Fruit fly (Drosophila melanogaster) whole organism, embryonic: ENCODE measurements around the gene CG15046.

ENCODE experiments used
- Bgb ChIP-seq: fragments of 200-800 bp; sonication (Bioruptor generic); IDR thresholded peaks from 2 replicates; pipeline ENCODE4 v1.3.6; 2022; ENCODE audit warnings: missing biosample characterization, missing genetic modification characterization; ENCODE audit not compliant: partially characterized antibody
- C15 ChIP-seq: fragments of 200-800 bp; sonication (Bioruptor generic); IDR thresholded peaks from 3 replicates; pipeline ENCODE4 v1.3.6; 2022; ENCODE audit warnings: missing biosample characterization, missing genetic modification characterization
- CG10267 ChIP-seq: fragments of 200-800 bp; sonication (Bioruptor generic); optimal IDR thresholded peaks from 2 replicates; lab custom pipeline; 2018; ENCODE audit warnings: missing biosample characterization, mild to moderate bottlenecking, missing genetic modification characterization, moderate library complexity
- CG10654 ChIP-seq: fragments of 200-800 bp; sonication (Bioruptor generic); optimal IDR thresholded peaks from 2 replicates; lab custom pipeline; 2016; ENCODE audit warnings: missing biosample characterization, missing genetic modification characterization
- CG11696 ChIP-seq: fragments of 200-800 bp; sonication (Bioruptor generic); IDR thresholded peaks from 2 replicates; pipeline ENCODE4 v1.3.6; 2022; ENCODE audit warnings: missing biosample characterization, missing genetic modification characterization
- CG15479 ChIP-seq: fragments of 200-800 bp; sonication (Bioruptor generic); optimal IDR thresholded peaks from 3 replicates; lab custom pipeline; 2019; ENCODE audit warnings: missing biosample characterization, mild to moderate bottlenecking, missing genetic modification characterization, moderate library complexity
- CG15514 ChIP-seq: fragments of 200-800 bp; sonication (Bioruptor generic); optimal IDR thresholded peaks from 3 replicates; lab custom pipeline; 2017; ENCODE audit warnings: missing biosample characterization, missing genetic modification characterization, mild to moderate bottlenecking, moderate library complexity, missing genetic modification reagents
- CG17328 ChIP-seq: fragments of 200-800 bp; sonication (Bioruptor generic); IDR thresholded peaks from 2 replicates; pipeline ENCODE4 v1.3.6; 2022; ENCODE audit warnings: missing biosample characterization, missing genetic modification characterization
- CG18262 ChIP-seq: fragments of 200-800 bp; optimal IDR thresholded peaks from 3 replicates; lab custom pipeline; 2019; ENCODE audit warnings: missing biosample characterization, mild to moderate bottlenecking, missing genetic modification characterization, moderate library complexity
- CG30020 ChIP-seq: fragments of 200-800 bp; optimal IDR thresholded peaks from 2 replicates; lab custom pipeline; 2019; ENCODE audit warnings: missing biosample characterization, mild to moderate bottlenecking, missing genetic modification characterization, moderate library complexity
- CG3407 ChIP-seq: fragments of 200-800 bp; sonication (Bioruptor generic); optimal IDR thresholded peaks from 2 replicates; lab custom pipeline; 2018; ENCODE audit warnings: missing biosample characterization, mild to moderate bottlenecking, missing genetic modification characterization
- CG34224 ChIP-seq: fragments of 200-800 bp; sonication (Bioruptor generic); IDR thresholded peaks from 3 replicates; pipeline ENCODE4 v1.3.6; 2022; ENCODE audit warnings: missing biosample characterization, missing genetic modification characterization; ENCODE audit not compliant: partially characterized antibody
- CG4617 ChIP-seq: fragments of 200-800 bp; sonication (Bioruptor generic); optimal IDR thresholded peaks from 3 replicates; lab custom pipeline; 2016; ENCODE audit warnings: missing biosample characterization, missing genetic modification characterization, borderline replicate concordance
- CG6791 ChIP-seq: fragments of 200-800 bp; sonication (Bioruptor generic); IDR thresholded peaks from 3 replicates; pipeline ENCODE4 v1.3.6; 2022; ENCODE audit warnings: missing biosample characterization, missing genetic modification characterization; ENCODE audit not compliant: partially characterized antibody
- CG7839 ChIP-seq: fragments of 200-800 bp; sonication (Bioruptor generic); optimal IDR thresholded peaks from 3 replicates; lab custom pipeline; 2018; ENCODE audit warnings: missing biosample characterization, mild to moderate bottlenecking, missing genetic modification characterization, moderate library complexity
- CG7963 ChIP-seq: fragments of 200-800 bp; sonication (Bioruptor generic); IDR thresholded peaks from 3 replicates; pipeline ENCODE4 v1.3.6; 2022; ENCODE audit warnings: missing biosample characterization, missing genetic modification characterization; ENCODE audit not compliant: partially characterized antibody
- CG8089 ChIP-seq: fragments of 200-800 bp; sonication (Bioruptor generic); optimal IDR thresholded peaks from 3 replicates; lab custom pipeline; 2016; ENCODE audit warnings: missing biosample characterization, missing genetic modification characterization
- CG9215 ChIP-seq: fragments of 200-800 bp; sonication (Bioruptor generic); IDR thresholded peaks from 2 replicates; pipeline ENCODE4 v1.3.6; 2022; ENCODE audit warnings: missing biosample characterization, missing genetic modification characterization
- CG9797 ChIP-seq: fragments of 200-800 bp; sonication (Bioruptor generic); optimal IDR thresholded peaks from 3 replicates; lab custom pipeline; 2018; ENCODE audit warnings: missing biosample characterization, mild to moderate bottlenecking, missing genetic modification characterization
- CHES-1-like ChIP-seq: fragments of 200-800 bp; sonication (Bioruptor generic); optimal IDR thresholded peaks from 2 replicates; lab custom pipeline; 2016; ENCODE audit warnings: missing biosample characterization, missing genetic modification characterization
- Dll ChIP-seq: fragments of 200-800 bp; sonication (Bioruptor generic); IDR thresholded peaks from 4 replicates; pipeline ENCODE4 v1.3.6; 2022; ENCODE audit warnings: missing biosample characterization, missing genetic modification characterization; ENCODE audit not compliant: partially characterized antibody
- Doc3 ChIP-seq: fragments of 200-800 bp; sonication (Bioruptor generic); IDR thresholded peaks from 3 replicates; pipeline ENCODE4 v1.3.6; 2022; ENCODE audit warnings: missing biosample characterization, missing genetic modification characterization; ENCODE audit not compliant: partially characterized antibody
- MESR4 ChIP-seq: fragments of 200-800 bp; sonication (Bioruptor generic); optimal IDR thresholded peaks from 2 replicates; lab custom pipeline; 2018; ENCODE audit warnings: missing biosample characterization, mild to moderate bottlenecking, missing genetic modification characterization, moderate library complexity
- Myb ChIP-seq: fragments of 200-800 bp; sonication (Bioruptor generic); optimal IDR thresholded peaks from 2 replicates; lab custom pipeline; 2016; ENCODE audit warnings: missing biosample characterization, missing genetic modification characterization
- Opbp ChIP-seq: fragments of 200-800 bp; sonication (Bioruptor generic); IDR thresholded peaks from 3 replicates; pipeline ENCODE4 v1.3.6; 2022; ENCODE audit warnings: missing biosample characterization, missing genetic modification characterization; ENCODE audit not compliant: partially characterized antibody
- Pdp1 ChIP-seq, 2 experiments: fragments of 200-800 bp; sonication (Bioruptor generic); optimal IDR thresholded peaks; 3 replicates each; lab custom pipeline; 2016; ENCODE audit warnings: missing biosample characterization in 2 of 2, missing genetic modification characterization in 2 of 2, mild to moderate bottlenecking in 1 of 2, moderate library complexity in 1 of 2
- Sin3A ChIP-seq: fragments of >200 bp; optimal IDR thresholded peaks from 2 replicates; lab custom pipeline; 2018
- Sry-δ ChIP-seq: fragments of 200-800 bp; sonication (Bioruptor generic); optimal IDR thresholded peaks from 2 replicates; lab custom pipeline; 2016; ENCODE audit warnings: missing biosample characterization, missing genetic modification characterization
- YL-1 ChIP-seq: fragments of 200-800 bp; sonication (Bioruptor generic); optimal IDR thresholded peaks from 3 replicates; lab custom pipeline; 2017; ENCODE audit warnings: missing biosample characterization, mild to moderate bottlenecking, missing genetic modification characterization
- ash1 ChIP-seq: fragments of 200-800 bp; sonication (Bioruptor generic); optimal IDR thresholded peaks from 2 replicates; lab custom pipeline; 2018; ENCODE audit warnings: missing biosample characterization, mild to moderate bottlenecking, missing genetic modification characterization
- bbx ChIP-seq: fragments of 200-800 bp; sonication (Bioruptor generic); IDR thresholded peaks from 2 replicates; pipeline ENCODE4 v1.3.6; 2022; ENCODE audit warnings: missing biosample characterization, missing genetic modification characterization; ENCODE audit not compliant: partially characterized antibody
- cad ChIP-seq: fragments of >200 bp; optimal IDR thresholded peaks from 2 replicates; lab custom pipeline; 2017; ENCODE audit warnings: missing biosample characterization, missing genetic modification characterization
- gcm ChIP-seq: fragments of 200-800 bp; sonication (Bioruptor generic); optimal IDR thresholded peaks from 2 replicates; lab custom pipeline; 2019; ENCODE audit warnings: missing biosample characterization, mild to moderate bottlenecking, missing genetic modification characterization, moderate library complexity
- hb ChIP-seq: fragments of 200-800 bp; sonication (Bioruptor generic); IDR thresholded peaks from 3 replicates; pipeline ENCODE4 v1.3.6; 2022; ENCODE audit warnings: missing biosample characterization, missing genetic modification characterization; ENCODE audit not compliant: partially characterized antibody
- knrl ChIP-seq: fragments of 200-800 bp; sonication (Bioruptor generic); IDR thresholded peaks from 3 replicates; pipeline ENCODE4 v1.3.6; 2022; ENCODE audit warnings: missing biosample characterization, missing genetic modification characterization; ENCODE audit not compliant: partially characterized antibody
- pan ChIP-seq, 4 experiments: fragments of >200 bp in 3 of 4; fragments of 200-800 bp in 1 of 4; sonication (Bioruptor generic) in 1 of 4; optimal IDR thresholded peaks in 3 of 4; IDR thresholded peaks in 1 of 4; 2 replicates each; pipeline versions ENCODE4 v1.3.6 to Lab custom; 2017 to 2022; ENCODE audit warnings: missing biosample characterization in 2 of 4, missing genetic modification characterization in 2 of 4, mixed read lengths in 1 of 4
- sd ChIP-seq: fragments of 200-800 bp; sonication (Bioruptor generic); optimal IDR thresholded peaks from 3 replicates; lab custom pipeline; 2018; ENCODE audit warnings: missing biosample characterization, mild to moderate bottlenecking, missing genetic modification characterization, moderate library complexity
- stwl ChIP-seq: fragments of 200-800 bp; sonication (Bioruptor generic); optimal IDR thresholded peaks from 3 replicates; lab custom pipeline; 2018; ENCODE audit warnings: missing biosample characterization, mild to moderate bottlenecking, missing genetic modification characterization, moderate library complexity
- trem ChIP-seq: fragments of 200-800 bp; optimal IDR thresholded peaks from 3 replicates; lab custom pipeline; 2019; ENCODE audit warnings: missing biosample characterization, mild to moderate bottlenecking, missing genetic modification characterization, moderate library complexity
- tup ChIP-seq: fragments of 200-800 bp; sonication (Bioruptor generic); optimal IDR thresholded peaks from 2 replicates; lab custom pipeline; 2016; ENCODE audit warnings: missing biosample characterization, mild to moderate bottlenecking, missing genetic modification characterization, moderate library complexity
- twi ChIP-seq: fragments of 200-800 bp; optimal IDR thresholded peaks from 2 replicates; lab custom pipeline; 2019; ENCODE audit warnings: missing biosample characterization, mild to moderate bottlenecking, missing genetic modification characterization, moderate library complexity
- vnd ChIP-seq: fragments of 200-800 bp; sonication (Bioruptor generic); IDR thresholded peaks from 3 replicates; pipeline ENCODE4 v1.3.6; 2022; ENCODE audit warnings: missing biosample characterization, missing genetic modification characterization; ENCODE audit not compliant: partially characterized antibody
- wek ChIP-seq: fragments of 200-800 bp; sonication (Bioruptor generic); optimal IDR thresholded peaks from 3 replicates; lab custom pipeline; 2018; ENCODE audit warnings: missing biosample characterization, mild to moderate bottlenecking, missing genetic modification characterization, moderate library complexity
- z ChIP-seq: fragments of 200-800 bp; sonication (Bioruptor generic); IDR thresholded peaks from 3 replicates; pipeline ENCODE4 v1.3.6; 2022; ENCODE audit warnings: missing biosample characterization, missing genetic modification characterization
- zen2 ChIP-seq: fragments of 200-800 bp; sonication (Bioruptor generic); IDR thresholded peaks from 3 replicates; pipeline ENCODE4 v1.3.6; 2022; ENCODE audit warnings: missing biosample characterization, missing genetic modification characterization; ENCODE audit not compliant: partially characterized antibody

Gene CG15046

dm6 chrX:18504948-18505597, 15.7 kb upstream of the CG15046 start, which contains the start of gene Wnt5 (continued):
- TF ChIP-seq wek (GFP tag; lab: Kevin White, UChicago): peak; percentile 32
- 0 out of 2 replicates have a peak, but pooled peaks have one; percentile 6 for TF ChIP-seq CG17328 (GFP tag; lab: Robert Waterston, UW)
- peak; percentile 12 for TF ChIP-seq CG18262
- TF ChIP-seq Sry-δ: peak; percentile 12
- peak; percentile 18 for TF ChIP-seq CG10267 (tag; lab: Kevin White, UChicago)
- TF ChIP-seq bbx (GFP tag; lab: Robert Waterston, UW): peak; percentile 57
- TF ChIP-seq CG9215: no peak
- TF ChIP-seq CG8089 (GFP tag; lab: Kevin White, UChicago): peak; percentile 22
- TF ChIP-seq CG15479 (GFP tag; lab: Kevin White, UChicago): no peak
- 0 out of 3 replicates have a peak, but pooled peaks have one; percentile 50 for TF ChIP-seq Opbp (GFP tag; lab: Robert Waterston, UW)
- no peak for TF ChIP-seq CG11696
- no peak for TF ChIP-seq CG3407 (GFP tag; lab: Kevin White, UChicago)
- peak; percentile 15 for TF ChIP-seq CHES-1-like (GFP tag; lab: Kevin White, UChicago)
- TF ChIP-seq CG10654 (GFP tag; lab: Kevin White, UChicago): no peak
- TF ChIP-seq Bgb: peak; percentile 45
- no peak for TF ChIP-seq z (GFP tag; lab: Robert Waterston, UW)
- TF ChIP-seq, all 482 proteins: peak for 74

- TF ChIP-seq gcm (GFP tag; lab: Kevin White, UChicago) (no peak), ash1 (GFP tag; lab: Kevin White, UChicago) (no peak), pan (optimal IDR thresholded peaks at IDR 0.05; lab: Kevin White, UChicago) (no peak), pan (GFP tag; optimal IDR thresholded peaks at IDR 0.05 in 1 of 2, IDR thresholded peaks at IDR 0.05 in 1 of 2) (peak in 1 of 2 experiments; percentile 59), Doc3 (GFP tag; lab: Robert Waterston, UW) (peak; percentile 56), Pdp1 (GFP tag; optimal IDR thresholded peaks at IDR 0.05; lab: Kevin White, UChicago) (peak in 1 of 2 experiments; percentile 7), YL-1 (GFP tag; lab: Kevin White, UChicago) (peak; percentile 74), CG30020 (tag; lab: Kevin White, UChicago) (peak; percentile 7), C15 (GFP tag; lab: Robert Waterston, UW) (no peak), hb (peak; percentile 75; the same call in 2 of the 3 replicates), stwl (tag; lab: Kevin White, UChicago) (peak; percentile 54), sd (tag; lab: Kevin White, UChicago) (no peak), CG7839 (tag; lab: Kevin White, UChicago) (no peak), twi (no peak), zen2 (GFP tag; lab: Robert Waterston, UW) (peak; percentile 51; the same call in 1 of the 3 replicates), Dll (peak; percentile 86), cad (GFP tag; lab: Kevin White, UChicago) (no peak), trem (tag; lab: Kevin White, UChicago) (peak; percentile 56), CG4617 (GFP tag; lab: Kevin White, UChicago) (peak; percentile 42), CG15514 (GFP tag; lab: Kevin White, UChicago) (peak; percentile 57), Myb (peak; percentile 7), tup (GFP tag; lab: Kevin White, UChicago) (no peak), MESR4 (GFP tag; lab: Kevin White, UChicago) (peak; percentile 60), CG6791 (GFP tag; lab: Robert Waterston, UW) (peak; percentile 69; the same call in 2 of the 3 replicates), Sry-δ (peak; percentile 72), CG9797 (GFP tag; lab: Kevin White, UChicago) (peak; percentile 81), CG7963 (peak; percentile 53; the same call in 1 of the 3 replicates), Sin3A (lab: Kevin White, UChicago) (peak; percentile 85), knrl (peak; percentile 65), vnd (peak; percentile 76), CG34224 (GFP tag; lab: Robert Waterston, UW) (peak; percentile 76; the same call in 2 of the 3 replicates)
Observed at dm6 chrX:18499679-18500187, 10.3 kb upstream of the CG15046 start, which contains the start of the genes Pgant7 and Xrcc2. TSS of gene Pgant7 (minus strand) at chrX:18499986. TSS of gene Xrcc2 (plus strand) at chrX:18500127.
